Worm (Caenorhabditis elegans) whole organism, L2 larva: ENCODE data around the gene F44F4.9.
A peak's percentile ranks its signal among the peaks of the same experiment; 100 is the strongest.

ENCODE experiments used
- C34F6.9 ChIP-seq: fragments of 150-350 bp; optimal IDR thresholded peaks from 2 replicates; lab custom pipeline; 2014; ENCODE audit warnings: missing biosample characterization, missing genetic modification characterization
- F13H6.1 ChIP-seq: sonication (generic microtip); optimal IDR thresholded peaks from 2 replicates; lab custom pipeline; 2016; ENCODE audit warnings: missing genetic modification characterization, missing compliant biosample characterization
- R02D3.7 ChIP-seq: fragments of 150-350 bp; optimal IDR thresholded peaks from 2 replicates; lab custom pipeline; 2014; ENCODE audit warnings: missing biosample characterization, missing genetic modification characterization
- Y55F3AM.14 ChIP-seq: fragments of 200-800 bp; sonication (Bioruptor generic); optimal IDR thresholded peaks from 2 replicates; lab custom pipeline; 2018; ENCODE audit warnings: mild to moderate bottlenecking, missing genetic modification characterization, missing compliant biosample characterization
- ZK546.5 ChIP-seq: sonication (generic microtip); optimal IDR thresholded peaks from 2 replicates; lab custom pipeline; 2017; ENCODE audit warnings: missing biosample characterization, missing genetic modification characterization
- alr-1 ChIP-seq: fragments of 150-350 bp; optimal IDR thresholded peaks from 2 replicates; lab custom pipeline; 2014; ENCODE audit warnings: missing biosample characterization, missing genetic modification characterization
- aly-2 ChIP-seq: fragments of 150-350 bp; optimal IDR thresholded peaks from 2 replicates; lab custom pipeline; 2014; ENCODE audit warnings: missing biosample characterization, missing genetic modification characterization
- ama-1 ChIP-seq: fragments of 150-350 bp; optimal IDR thresholded peaks from 2 replicates; lab custom pipeline; 2018; ENCODE audit warnings: inconsistent platforms
- blmp-1 ChIP-seq: sonication (generic microtip); optimal IDR thresholded peaks from 2 replicates; lab custom pipeline; 2017; ENCODE audit warnings: missing genetic modification characterization, mild to moderate bottlenecking, missing compliant biosample characterization, antibody characterized with exemption, moderate library complexity; ENCODE audit not compliant: insufficient read depth
- ceh-16 ChIP-seq: fragments of 150-350 bp; optimal IDR thresholded peaks from 2 replicates; lab custom pipeline; 2014; ENCODE audit warnings: missing biosample characterization, missing genetic modification characterization
- ceh-82 ChIP-seq: fragments of 150-350 bp; optimal IDR thresholded peaks from 2 replicates; lab custom pipeline; 2014; ENCODE audit warnings: missing biosample characterization, missing genetic modification characterization
- crh-2 ChIP-seq: sonication (generic microtip); optimal IDR thresholded peaks from 2 replicates; lab custom pipeline; 2017; ENCODE audit warnings: missing biosample characterization, missing genetic modification characterization
- dmd-4 ChIP-seq: sonication (generic microtip); optimal IDR thresholded peaks from 2 replicates; lab custom pipeline; 2017; ENCODE audit warnings: missing biosample characterization, missing genetic modification characterization
- elt-1 ChIP-seq: fragments of 150-350 bp; optimal IDR thresholded peaks from 2 replicates; lab custom pipeline; 2014; ENCODE audit warnings: missing biosample characterization, missing genetic modification characterization
- elt-3 ChIP-seq: sonication (generic microtip); optimal IDR thresholded peaks from 2 replicates; lab custom pipeline; 2017; ENCODE audit warnings: missing biosample characterization, missing genetic modification characterization
- fos-1 ChIP-seq: fragments of 150-350 bp; optimal IDR thresholded peaks from 2 replicates; lab custom pipeline; 2014; ENCODE audit warnings: missing biosample characterization, missing genetic modification characterization
- lin-11 ChIP-seq: fragments of 150-350 bp; sonication (generic microtip); optimal IDR thresholded peaks from 2 replicates; lab custom pipeline; 2014; ENCODE audit warnings: missing biosample characterization, missing genetic modification characterization, inconsistent platforms, mixed read lengths
- lin-13 ChIP-seq: fragments of 150-350 bp; optimal IDR thresholded peaks from 2 replicates; lab custom pipeline; 2014; ENCODE audit warnings: missing biosample characterization, missing genetic modification reagents, missing genetic modification characterization
- lin-39 ChIP-seq: fragments of 150-350 bp; optimal IDR thresholded peaks from 2 replicates; lab custom pipeline; 2014; ENCODE audit warnings: missing biosample characterization, missing genetic modification reagents, missing genetic modification characterization
- lsy-2 ChIP-seq, 2 experiments: fragments of 150-350 bp in 1 of 2; sonication (generic microtip) in 1 of 2; optimal IDR thresholded peaks; 2 replicates each; lab custom pipeline; 2014 to 2017; ENCODE audit warnings: missing biosample characterization in 2 of 2, missing genetic modification characterization in 2 of 2
- mbf-1 ChIP-seq: sonication (generic microtip); optimal IDR thresholded peaks from 2 replicates; lab custom pipeline; 2017; ENCODE audit warnings: missing biosample characterization, missing genetic modification characterization
- mdl-1 ChIP-seq, 2 experiments: fragments of 150-350 bp in 1 of 2; sonication (generic microtip) in 1 of 2; optimal IDR thresholded peaks; 2 replicates each; lab custom pipeline; 2017; ENCODE audit warnings: missing biosample characterization in 2 of 2, missing genetic modification characterization in 2 of 2
- nhr-10 ChIP-seq: sonication (generic microtip); optimal IDR thresholded peaks from 2 replicates; lab custom pipeline; 2017; ENCODE audit warnings: missing biosample characterization, missing genetic modification characterization
- nhr-12 ChIP-seq: fragments of 150-350 bp; optimal IDR thresholded peaks from 2 replicates; lab custom pipeline; 2014; ENCODE audit warnings: missing biosample characterization, missing genetic modification characterization
- nhr-129 ChIP-seq: fragments of 150-350 bp; optimal IDR thresholded peaks from 2 replicates; lab custom pipeline; 2014; ENCODE audit warnings: missing biosample characterization, missing genetic modification characterization
- nhr-21 ChIP-seq: fragments of 150-350 bp; optimal IDR thresholded peaks from 2 replicates; lab custom pipeline; 2014; ENCODE audit warnings: missing biosample characterization, missing genetic modification characterization
- nhr-237 ChIP-seq: fragments of 150-350 bp; optimal IDR thresholded peaks from 2 replicates; lab custom pipeline; 2014; ENCODE audit warnings: missing biosample characterization, missing genetic modification characterization
- nhr-25 ChIP-seq: fragments of 150-350 bp; sonication (generic microtip); optimal IDR thresholded peaks from 3 replicates; lab custom pipeline; 2014; ENCODE audit warnings: missing biosample characterization, missing genetic modification characterization
- nhr-6 ChIP-seq: fragments of 150-350 bp; optimal IDR thresholded peaks from 2 replicates; lab custom pipeline; 2014; ENCODE audit warnings: missing biosample characterization, missing genetic modification characterization
- nhr-77 ChIP-seq: fragments of 150-350 bp; optimal IDR thresholded peaks from 2 replicates; lab custom pipeline; 2014; ENCODE audit warnings: missing biosample characterization, missing genetic modification characterization
- peb-1 ChIP-seq: fragments of 150-350 bp; optimal IDR thresholded peaks from 2 replicates; lab custom pipeline; 2014; ENCODE audit warnings: missing biosample characterization, missing genetic modification characterization
- sem-4 ChIP-seq: fragments of 150-350 bp; optimal IDR thresholded peaks from 2 replicates; lab custom pipeline; 2014; ENCODE audit warnings: missing biosample characterization, missing genetic modification reagents, missing genetic modification characterization
- skn-1 ChIP-seq: sonication (generic microtip); optimal IDR thresholded peaks from 2 replicates; lab custom pipeline; 2017; ENCODE audit warnings: missing biosample characterization, missing genetic modification characterization
- sma-3 ChIP-seq: sonication (generic microtip); optimal IDR thresholded peaks from 2 replicates; lab custom pipeline; 2016; ENCODE audit warnings: missing genetic modification reagents, missing genetic modification characterization, missing compliant biosample characterization
- sma-9 ChIP-seq, 2 experiments: fragments of 150-350 bp in 1 of 2; sonication (generic microtip) in 1 of 2; optimal IDR thresholded peaks; 2 replicates each; lab custom pipeline; 2014 to 2016; ENCODE audit warnings: missing genetic modification characterization in 2 of 2, mild to moderate bottlenecking in 1 of 2, missing biosample characterization in 1 of 2, missing compliant biosample characterization in 1 of 2, missing genetic modification reagents in 1 of 2, moderate library complexity in 1 of 2
- snpc-4 ChIP-seq: fragments of 150-350 bp; optimal IDR thresholded peaks from 2 replicates; lab custom pipeline; 2014; ENCODE audit warnings: missing biosample characterization, missing genetic modification characterization
- unc-39 ChIP-seq: fragments of 150-350 bp; optimal IDR thresholded peaks from 2 replicates; lab custom pipeline; 2014; ENCODE audit warnings: missing biosample characterization, missing genetic modification characterization
- unc-55 ChIP-seq: fragments of 150-350 bp; sonication (generic microtip); optimal IDR thresholded peaks from 3 replicates; lab custom pipeline; 2014; ENCODE audit warnings: missing biosample characterization, missing genetic modification reagents, missing genetic modification characterization
- unc-62 ChIP-seq: fragments of 150-350 bp; optimal IDR thresholded peaks from 2 replicates; lab custom pipeline; 2014; ENCODE audit warnings: missing biosample characterization, missing genetic modification reagents, missing genetic modification characterization
- zag-1 ChIP-seq: fragments of 150-350 bp; optimal IDR thresholded peaks from 2 replicates; lab custom pipeline; 2014; ENCODE audit warnings: missing biosample characterization, missing genetic modification characterization
- ztf-1 ChIP-seq: fragments of 200-800 bp; sonication (Bioruptor generic); conservative IDR thresholded peaks from 2 replicates; pipeline ENCODE4 v1.3.6; 2022; ENCODE audit warnings: missing genetic modification characterization, missing compliant biosample characterization
- ztf-11 ChIP-seq: sonication (generic microtip); optimal IDR thresholded peaks from 2 replicates; lab custom pipeline; 2017; ENCODE audit warnings: missing biosample characterization, missing genetic modification characterization
- ztf-4 ChIP-seq: fragments of 150-350 bp; optimal IDR thresholded peaks from 2 replicates; lab custom pipeline; 2014; ENCODE audit warnings: missing biosample characterization, missing genetic modification characterization

F44F4.9 gene

DNA sequence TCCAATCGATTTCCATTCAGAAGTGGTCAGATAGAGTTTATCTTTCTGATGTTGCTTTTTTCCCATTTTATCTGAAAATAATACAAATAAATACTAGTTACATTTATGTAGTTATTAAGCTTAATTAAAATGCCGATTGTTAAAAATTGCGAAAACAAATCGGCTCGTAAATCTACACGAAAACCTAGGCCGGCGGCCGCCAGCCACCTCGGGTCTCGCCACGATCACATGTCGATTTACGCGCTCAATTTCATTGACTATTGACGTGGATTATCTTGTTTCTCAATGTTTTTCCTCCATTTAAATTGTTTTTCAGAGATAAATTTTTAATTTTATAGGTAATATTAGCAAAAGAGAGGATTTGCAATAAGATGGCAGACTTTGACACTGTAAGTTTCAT lies 43.1 kb downstream of the F44F4.9 start, which contains the start of the genes cyn-4 and copz-1 (continued):
- TF ChIP-seq crh-2 (peak; percentile 92), skn-1 (no peak), ZK546.5 (no peak), C34F6.9 (peak; percentile 88), fos-1 (peak; percentile 53), sem-4 (tag; lab: Kevin White, UChicago) (peak; percentile 58), mbf-1 (no peak), nhr-21 (tag; lab: Kevin White, UChicago) (peak; percentile 60), unc-39 (tag; lab: Kevin White, UChicago) (no peak), ztf-4 (tag; lab: Kevin White, UChicago) (peak; percentile 44), lin-11 (tag; lab: Kevin White, UChicago) (peak; percentile 88), ceh-16 (tag; lab: Kevin White, UChicago) (peak; percentile 57), Y55F3AM.14 (GFP tag; lab: Kevin White, UChicago) (no peak), mdl-1 (tag; optimal IDR thresholded peaks at IDR 0.05; lab: Kevin White, UChicago) (no peak), elt-3 (no peak), nhr-10 (tag; lab: Kevin White, UChicago) (no peak), unc-62 (GFP tag; lab: Kevin White, UChicago) (no peak), lin-13 (GFP tag; lab: Kevin White, UChicago) (peak; percentile 78), alr-1 (tag; lab: Kevin White, UChicago) (no peak), sma-9 (GFP tag; optimal IDR thresholded peaks at IDR 0.05; lab: Kevin White, UChicago) (peak; percentile 87), sma-9 (tag; optimal IDR thresholded peaks at IDR 0.05; lab: Kevin White, UChicago) (no peak), snpc-4 (tag; lab: Kevin White, UChicago) (peak; percentile 11), ztf-1 (GFP tag; lab: Robert Waterston, UW) (no peak), blmp-1 (tag; lab: Kevin White, UChicago) (no peak), nhr-237 (tag; lab: Kevin White, UChicago) (no peak), F13H6.1 (peak; percentile 79), aly-2 (tag; lab: Kevin White, UChicago) (no peak), sma-3 (GFP tag; lab: Kevin White, UChicago) (peak; percentile 86)

DNA sequence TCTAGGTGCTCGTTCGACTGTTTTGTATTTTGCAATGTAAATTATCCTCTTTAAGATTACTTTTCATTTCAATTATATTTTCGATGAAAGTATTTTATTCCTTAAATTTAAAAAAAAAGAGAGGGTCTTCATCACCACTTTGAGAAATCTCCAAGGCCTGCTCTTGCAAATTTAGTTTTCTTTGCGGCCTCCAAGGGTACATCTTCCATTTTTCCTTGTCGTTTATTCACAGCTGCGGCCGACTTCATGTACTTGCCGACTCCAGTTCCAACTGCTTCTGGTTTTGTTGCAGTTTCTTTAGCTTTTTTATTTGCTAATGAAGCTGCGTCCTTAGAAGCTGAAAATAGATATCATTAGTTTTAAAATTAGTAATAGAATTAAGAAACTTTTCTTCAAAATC lies 44.9 kb downstream of the F44F4.9 start:
- TF ChIP-seq nhr-25 (tag; lab: Kevin White, UChicago) (no peak), fos-1 (no peak), nhr-12 (tag; lab: Kevin White, UChicago) (no peak), ztf-1 (GFP tag; lab: Robert Waterston, UW) (no peak), ceh-16 (tag; lab: Kevin White, UChicago) (no peak), sma-9 (GFP tag; optimal IDR thresholded peaks at IDR 0.05; lab: Kevin White, UChicago) (no peak), sma-9 (tag; optimal IDR thresholded peaks at IDR 0.05; lab: Kevin White, UChicago) (no peak), peb-1 (tag; lab: Kevin White, UChicago) (no peak), unc-55 (no peak), lin-11 (tag; lab: Kevin White, UChicago) (no peak), Y55F3AM.14 (GFP tag; lab: Kevin White, UChicago) (no peak), elt-1 (tag; lab: Kevin White, UChicago) (no peak), dmd-4 (tag; lab: Kevin White, UChicago) (no peak), crh-2 (no peak), skn-1 (no peak), nhr-129 (tag; lab: Kevin White, UChicago) (no peak)

DNA sequence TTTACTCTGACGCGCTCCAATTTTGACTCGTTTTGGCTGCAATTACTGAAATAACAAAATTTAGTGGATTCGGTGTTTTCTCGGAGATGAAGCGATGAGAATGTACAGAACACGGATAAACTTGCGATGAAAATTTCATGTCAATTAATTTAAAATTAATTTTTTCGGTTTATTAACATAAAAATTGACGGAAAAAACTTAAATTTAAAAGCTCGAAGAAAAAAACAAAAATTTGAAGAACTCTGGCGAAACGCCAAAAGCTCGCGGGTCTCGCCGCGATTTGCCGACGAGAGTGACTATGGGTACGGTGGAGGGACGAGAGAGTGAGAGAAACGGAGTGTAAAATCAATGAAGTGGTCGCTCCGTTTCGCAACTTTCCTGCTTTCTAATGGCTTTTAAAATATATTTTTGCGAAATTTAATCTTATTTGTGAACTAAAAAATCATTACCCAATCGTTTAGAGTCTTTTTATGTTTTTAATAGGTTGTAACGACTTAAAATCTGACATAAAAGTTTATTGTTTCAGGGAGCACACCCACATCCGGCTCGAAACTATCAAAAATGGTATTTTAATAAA lies 46.9 kb downstream of the F44F4.9 start, which contains the start of the genes gmps-1 and cap-2:
Gene gmps-1, minus strand, starts transcription at position 51 of the 577 bp plus-strand sequence.
Gene cap-2, plus strand, starts transcription at position 527 of the 577 bp plus-strand sequence.
- TF ChIP-seq lin-13 (GFP tag; lab: Kevin White, UChicago) (peak; percentile 96), blmp-1 (tag; lab: Kevin White, UChicago) (peak; percentile 51), nhr-25 (tag; lab: Kevin White, UChicago) (peak; percentile 97), ztf-11 (no peak), ceh-82 (peak; percentile 97), dmd-4 (tag; lab: Kevin White, UChicago) (peak; percentile 57), nhr-237 (tag; lab: Kevin White, UChicago) (peak; percentile 79), nhr-21 (tag; lab: Kevin White, UChicago) (peak; percentile 95), lin-39 (tag; lab: Kevin White, UChicago) (peak; percentile 0), lsy-2 (tag; optimal IDR thresholded peaks at IDR 0.05; lab: Kevin White, UChicago) (peak; percentile 100), ama-1 (lab: Kevin White, UChicago) (peak; percentile 16), zag-1 (tag; lab: Kevin White, UChicago) (peak; percentile 73), fos-1 (peak; percentile 94), unc-39 (tag; lab: Kevin White, UChicago) (no peak), skn-1 (no peak), C34F6.9 (peak; percentile 97), nhr-6 (tag; lab: Kevin White, UChicago) (peak; percentile 94), mdl-1 (tag; optimal IDR thresholded peaks at IDR 0.05; lab: Kevin White, UChicago) (peak; percentile 52 to 79), nhr-10 (tag; lab: Kevin White, UChicago) (peak; percentile 88), Y55F3AM.14 (GFP tag; lab: Kevin White, UChicago) (peak; percentile 71), ceh-16 (tag; lab: Kevin White, UChicago) (peak; percentile 76), R02D3.7 (tag; lab: Kevin White, UChicago) (peak; percentile 95), unc-55 (peak; percentile 99), sma-3 (GFP tag; lab: Kevin White, UChicago) (peak; percentile 95), ztf-4 (tag; lab: Kevin White, UChicago) (peak; percentile 96), snpc-4 (tag; lab: Kevin White, UChicago) (peak; percentile 79), alr-1 (tag; lab: Kevin White, UChicago) (no peak), elt-1 (tag; lab: Kevin White, UChicago) (no peak), crh-2 (peak; percentile 97), mbf-1 (peak; percentile 40), nhr-129 (tag; lab: Kevin White, UChicago) (peak; percentile 87), nhr-77 (tag; lab: Kevin White, UChicago) (peak; percentile 65), sem-4 (tag; lab: Kevin White, UChicago) (peak; percentile 95), sma-9 (GFP tag; optimal IDR thresholded peaks at IDR 0.05; lab: Kevin White, UChicago) (peak; percentile 98), sma-9 (tag; optimal IDR thresholded peaks at IDR 0.05; lab: Kevin White, UChicago) (no peak), ZK546.5 (peak; percentile 78)
